Worm (Caenorhabditis elegans) whole organism, midembryonic: ENCODE results near the gene T28C12.15.

Experiments used
- cog-1 ChIP-seq: sonication (generic microtip); optimal IDR thresholded peaks from 2 replicates; lab custom pipeline; 2016; ENCODE audit warnings: missing genetic modification characterization, missing compliant biosample characterization
- flt-1 ChIP-seq: fragments of 200-800 bp; sonication (Bioruptor generic); IDR thresholded peaks from 2 replicates; pipeline ENCODE4 v1.3.6; 2022; ENCODE audit warnings: missing genetic modification characterization, missing compliant biosample characterization
- klf-2 ChIP-seq: fragments of 200-800 bp; sonication (Bioruptor generic); conservative IDR thresholded peaks from 2 replicates; pipeline ENCODE4 v1.3.6; 2022; ENCODE audit warnings: missing genetic modification reagents, missing genetic modification characterization, missing compliant biosample characterization
- med-1 ChIP-seq: sonication (generic microtip); optimal IDR thresholded peaks from 2 replicates; lab custom pipeline; 2017; ENCODE audit warnings: missing genetic modification characterization, mild to moderate bottlenecking, missing compliant biosample characterization, antibody characterized with exemption, missing genetic modification reagents; ENCODE audit not compliant: insufficient read depth
- ref-1 ChIP-seq: fragments of 200-800 bp; sonication (Bioruptor generic); conservative IDR thresholded peaks from 2 replicates; pipeline ENCODE4 v1.3.6; 2022; ENCODE audit warnings: missing genetic modification reagents, missing genetic modification characterization, missing compliant biosample characterization
- tab-1 ChIP-seq: fragments of 200-800 bp; sonication (Bioruptor generic); IDR thresholded peaks from 2 replicates; pipeline ENCODE4 v1.3.6; 2022; ENCODE audit warnings: missing genetic modification characterization, missing compliant biosample characterization
- ztf-23 ChIP-seq: fragments of 200-800 bp; sonication (Bioruptor generic); IDR thresholded peaks from 2 replicates; pipeline ENCODE4 v1.3.6; 2022; ENCODE audit warnings: missing genetic modification reagents, missing genetic modification characterization, missing compliant biosample characterization
- ztf-29 ChIP-seq: fragments of 200-800 bp; sonication (Bioruptor generic); IDR thresholded peaks from 2 replicates; pipeline ENCODE4 v1.3.6; 2022; ENCODE audit warnings: missing genetic modification reagents, missing genetic modification characterization, missing compliant biosample characterization

ce11 chrV:6288607-6289006 is 33.0 kb downstream of the T28C12.15 start, which contains the start of gene K12B6.11:
- TF ChIP-seq klf-2 (GFP tag; lab: Robert Waterston, UW) (no peak), cog-1 (tag; lab: Kevin White, UChicago) (no peak), ref-1 (GFP tag; lab: Robert Waterston, UW) (no peak), tab-1 (no peak), flt-1 (no peak), ztf-23 (no peak), med-1 (GFP tag; lab: Kevin White, UChicago) (no peak), ztf-29 (no peak)
